Fruit fly (Drosophila melanogaster): Measurements from ENCODE around the gene bin.

The bin gene

DNA sequence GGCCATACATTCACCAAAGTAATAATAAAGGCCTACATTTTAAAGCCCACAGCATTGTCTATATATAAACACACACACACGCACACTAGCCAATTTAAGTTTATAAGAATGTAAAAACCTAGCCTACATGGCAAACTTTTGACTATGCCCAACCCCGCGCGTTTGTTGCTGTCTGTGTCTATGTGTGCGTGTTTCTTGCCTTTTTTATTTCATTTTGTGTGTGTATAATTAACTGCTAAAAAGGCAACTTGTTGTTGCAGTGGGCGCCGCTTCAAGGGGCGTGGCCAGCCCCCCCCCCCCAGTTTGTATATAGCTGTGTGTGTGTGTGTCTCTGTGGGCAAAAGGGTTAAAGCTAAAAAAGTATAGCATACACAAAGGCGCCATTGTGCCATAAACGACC is 45.1 kb upstream of the bin start:
- TF ChIP-seq N (GFP tag; optimal IDR thresholded peaks at IDR 0.05) (no peak), Hnf4 (GFP tag; optimal IDR thresholded peaks at IDR 0.05) (no peak), ey (GFP tag; optimal IDR thresholded peaks at IDR 0.05) (no peak)

DNA sequence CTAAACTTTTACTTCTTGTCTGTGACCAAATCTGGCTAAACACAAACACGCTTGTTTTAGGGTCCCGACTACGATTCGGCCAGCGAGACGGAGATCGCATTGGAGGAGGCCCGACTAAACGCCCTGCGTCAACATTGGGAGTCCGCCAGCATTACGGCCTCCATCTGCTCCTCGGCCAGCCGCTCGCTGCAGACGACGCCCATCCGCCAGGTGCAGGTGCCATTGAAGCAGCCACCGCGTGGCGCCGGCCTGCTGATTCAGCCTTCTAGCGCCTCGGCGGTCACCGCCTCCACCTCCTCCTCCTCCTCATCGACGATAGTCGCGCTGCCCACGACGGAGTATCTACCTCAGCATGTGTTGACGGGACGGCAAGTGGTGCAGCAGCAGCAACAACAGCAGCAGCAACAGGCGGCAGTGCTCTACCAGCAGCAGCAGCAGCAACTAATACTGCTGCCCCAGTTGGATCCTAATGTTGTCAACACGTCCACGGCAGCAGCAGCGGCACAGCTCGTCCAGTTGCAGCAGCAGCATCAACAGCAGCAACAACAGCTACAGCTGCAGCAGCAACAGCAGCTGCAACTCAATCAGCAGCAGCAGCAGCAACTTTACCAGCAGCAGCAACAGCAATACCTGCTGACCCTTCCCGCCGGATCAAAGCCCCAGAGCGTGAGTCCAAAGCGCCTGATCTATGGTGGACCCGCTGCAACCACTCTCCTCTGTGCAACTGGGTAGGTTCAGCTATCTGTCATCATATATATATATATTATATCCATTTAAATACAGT is 43.0 kb upstream of the bin start:
- peak; percentile 94 for TF ChIP-seq Dfd (GFP tag; optimal IDR thresholded peaks at IDR 0.05)
- TF ChIP-seq Myc (optimal IDR thresholded peaks at IDR 0.05), result no peak

DNA sequence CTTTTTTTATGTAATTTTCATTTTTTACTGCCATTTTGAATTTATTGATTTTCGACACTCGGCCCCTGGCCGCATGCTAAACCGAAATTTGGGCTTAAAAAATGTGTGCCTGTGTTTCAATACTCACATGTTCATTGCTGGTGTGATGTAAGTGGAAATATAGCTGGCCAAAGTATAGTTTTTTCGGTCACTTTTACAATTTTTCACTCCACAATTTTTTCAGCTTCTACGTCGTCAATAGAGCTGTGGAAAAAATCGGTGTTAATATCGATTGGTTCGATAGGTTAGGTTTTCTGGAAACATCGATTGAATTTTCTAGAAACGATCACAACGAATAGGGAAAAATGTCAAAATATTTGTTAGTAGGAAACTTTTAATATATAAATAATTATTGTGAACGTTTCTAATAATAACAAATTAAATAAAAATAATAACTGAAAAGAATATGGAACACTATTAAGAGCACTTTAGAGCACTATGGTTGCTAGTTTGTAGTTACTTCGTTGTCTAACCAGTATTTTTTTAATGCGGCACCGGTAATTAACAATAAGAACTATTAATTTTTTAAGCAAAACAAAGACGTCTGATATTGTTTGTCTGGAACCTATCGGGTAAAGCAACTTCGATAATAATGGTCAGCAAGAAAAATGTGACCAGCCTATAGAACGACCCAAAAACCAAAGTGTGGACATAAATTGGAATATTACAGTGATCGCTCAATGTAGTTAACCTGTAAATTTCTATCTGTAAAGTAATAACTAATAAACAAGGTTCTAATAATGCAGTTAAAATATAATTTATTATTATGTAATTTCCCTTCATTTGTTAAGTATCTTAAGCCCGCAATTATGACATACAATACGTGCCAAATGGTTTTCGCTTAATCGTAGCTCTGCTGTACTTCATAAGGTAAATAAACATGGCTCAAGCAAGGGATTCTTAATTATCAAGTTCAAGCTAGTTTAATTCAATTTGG is 34.9 kb upstream of the bin start, which contains the start of the genes CG10077 and CG9948:
Gene CG10077 (minus strand): TSS at position 651 of the 976 bp plus-strand sequence.
Gene CG9948 (plus strand): TSS at position 738 of the 976 bp plus-strand sequence.
- TF ChIP-seq Hnf4 (GFP tag; optimal IDR thresholded peaks at IDR 0.05) (peak; percentile 85), psq (GFP tag; optimal IDR thresholded peaks at IDR 0.05) (peak; percentile 83), Sp1 (GFP tag; optimal IDR thresholded peaks at IDR 0.05) (peak; percentile 91), rgr (GFP tag; optimal IDR thresholded peaks at IDR 0.05) (peak; percentile 92), woc (GFP tag; optimal IDR thresholded peaks at IDR 0.05) (peak; percentile 85), Mio (GFP tag; optimal IDR thresholded peaks at IDR 0.05) (peak; percentile 29), br (GFP tag; optimal IDR thresholded peaks at IDR 0.05) (peak; percentile 82), Dif (GFP tag; optimal IDR thresholded peaks at IDR 0.05; ENCODE audit: partially characterized antibody) (no peak), foxo (GFP tag; optimal IDR thresholded peaks at IDR 0.05) (peak in 1 of 2 experiments; percentile 93), dl (GFP tag; optimal IDR thresholded peaks at IDR 0.05; ENCODE audit: insufficient read depth in 1 of 2, partially characterized antibody in 2 of 2) (no peak), Hr83 (GFP tag; optimal IDR thresholded peaks at IDR 0.05; ENCODE audit: poor library complexity, severe bottlenecking) (no peak), lola (GFP tag; optimal IDR thresholded peaks at IDR 0.05) (no peak), h (GFP tag; optimal IDR thresholded peaks at IDR 0.05) (peak; percentile 90), N (GFP tag; optimal IDR thresholded peaks at IDR 0.05) (no peak), sage (GFP tag; optimal IDR thresholded peaks at IDR 0.05) (peak; percentile 90), HLH106 (tag; optimal IDR thresholded peaks at IDR 0.05) (peak; percentile 94), Abd-B (GFP tag; optimal IDR thresholded peaks at IDR 0.05) (no peak), ey (GFP tag; optimal IDR thresholded peaks at IDR 0.05) (peak; percentile 87), dmrt93B (GFP tag; optimal IDR thresholded peaks at IDR 0.05) (peak; percentile 84), CrebA (GFP tag; optimal IDR thresholded peaks at IDR 0.05; ENCODE audit: borderline replicate concordance) (no peak), Jra (GFP tag; optimal IDR thresholded peaks at IDR 0.05) (peak; percentile 53), Dfd (GFP tag; optimal IDR thresholded peaks at IDR 0.05) (no peak), Rel (GFP tag; optimal IDR thresholded peaks at IDR 0.05) (no peak), Rel (tag; optimal IDR thresholded peaks at IDR 0.05) (peak; percentile 76), pan (optimal IDR thresholded peaks at IDR 0.05) (no peak), usp (GFP tag; optimal IDR thresholded peaks at IDR 0.05) (no peak), tai (GFP tag; optimal IDR thresholded peaks at IDR 0.05) (no peak), sv (GFP tag; optimal IDR thresholded peaks at IDR 0.05) (peak; percentile 80), fru (GFP tag; optimal IDR thresholded peaks at IDR 0.05) (peak; percentile 86), dsf (GFP tag; optimal IDR thresholded peaks at IDR 0.05; ENCODE audit: borderline replicate concordance) (peak; percentile 59), OdsH (GFP tag; optimal IDR thresholded peaks at IDR 0.05) (peak; percentile 89), CG32264 (GFP tag; optimal IDR thresholded peaks at IDR 0.05) (peak; percentile 41), Hr78 (GFP tag; optimal IDR thresholded peaks at IDR 0.05) (no peak), brk (GFP tag; optimal IDR thresholded peaks at IDR 0.05) (peak; percentile 90), CG9705 (GFP tag; optimal IDR thresholded peaks at IDR 0.05) (peak; percentile 88)
